Worm (Caenorhabditis elegans) whole organism, mixed stage, embryonic: Measurements from ENCODE around the gene nhr-25.

Experiments
- blmp-1 ChIP-seq: fragments of 150-350 bp; optimal IDR thresholded peaks from 2 replicates; lab custom pipeline; 2014; ENCODE audit warnings: missing biosample characterization, missing genetic modification characterization
- elt-1 ChIP-seq: sonication (generic microtip); optimal IDR thresholded peaks from 2 replicates; lab custom pipeline; 2017; ENCODE audit warnings: missing genetic modification characterization, mild to moderate bottlenecking, missing compliant biosample characterization, antibody characterized with exemption, moderate library complexity, borderline replicate concordance; ENCODE audit not compliant: insufficient read depth
- lin-13 ChIP-seq: fragments of 150-350 bp; optimal IDR thresholded peaks from 2 replicates; lab custom pipeline; 2014; ENCODE audit warnings: missing biosample characterization, missing genetic modification characterization
- mab-5 ChIP-seq: fragments of 150-350 bp; optimal IDR thresholded peaks from 2 replicates; lab custom pipeline; 2014; ENCODE audit warnings: missing biosample characterization, missing genetic modification characterization
- mep-1 ChIP-seq: fragments of 150-350 bp; optimal IDR thresholded peaks from 2 replicates; lab custom pipeline; 2017; ENCODE audit warnings: missing biosample characterization, missing genetic modification reagents, missing genetic modification characterization, inconsistent platforms
- nhr-12 ChIP-seq: fragments of 150-350 bp; optimal IDR thresholded peaks from 2 replicates; lab custom pipeline; 2014; ENCODE audit warnings: missing biosample characterization, missing genetic modification characterization
- snpc-4 ChIP-seq: fragments of 150-350 bp; optimal IDR thresholded peaks from 2 replicates; lab custom pipeline; 2014; ENCODE audit warnings: missing biosample characterization, missing genetic modification characterization
- sptf-1 ChIP-seq: sonication (generic microtip); optimal IDR thresholded peaks from 2 replicates; lab custom pipeline; 2017; ENCODE audit warnings: mild to moderate bottlenecking, missing genetic modification characterization, moderate library complexity, missing compliant biosample characterization
- unc-62 ChIP-seq: fragments of 150-350 bp; optimal IDR thresholded peaks from 2 replicates; lab custom pipeline; 2014; ENCODE audit warnings: missing biosample characterization, missing genetic modification reagents, missing genetic modification characterization

DNA sequence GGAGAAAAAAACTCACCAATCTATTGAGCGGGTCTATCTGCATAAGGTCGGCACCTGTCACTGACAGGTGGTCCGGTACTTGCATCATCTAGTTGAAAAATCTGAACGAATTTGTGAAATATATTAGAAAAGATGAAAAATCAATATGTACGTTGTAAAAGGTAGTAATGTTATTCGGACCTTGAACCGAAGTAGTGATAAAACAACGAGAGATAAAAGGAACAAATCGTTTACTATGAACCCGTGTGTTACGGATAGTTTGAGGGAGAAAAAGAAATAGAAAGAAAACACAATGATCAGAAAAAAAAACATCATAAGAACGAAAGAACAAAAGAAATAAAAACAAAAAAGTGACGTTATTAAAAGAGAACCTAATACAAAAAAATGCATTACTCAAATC is 21.2 kb upstream of the nhr-25 start, which contains the start of gene mff-1:
- TF ChIP-seq elt-1 (tag; lab: Kevin White, UChicago), result no peak
- TF ChIP-seq unc-62 (GFP tag; lab: Kevin White, UChicago), result no peak
- TF ChIP-seq nhr-12 (tag; lab: Kevin White, UChicago), result no peak
- TF ChIP-seq snpc-4 (tag; lab: Kevin White, UChicago), result no peak
- no peak for TF ChIP-seq blmp-1
- no peak for TF ChIP-seq mep-1 (tag; lab: Kevin White, UChicago)
- no peak for TF ChIP-seq sptf-1
- no peak for TF ChIP-seq mab-5
- no peak for TF ChIP-seq lin-13 (tag; lab: Kevin White, UChicago)
